Worm (Caenorhabditis elegans) whole organism, L1 larva: ENCODE measurements around the gene ZC132.3.

Source experiments
- ceh-82 ChIP-seq, 3 experiments: fragments of 150-350 bp in 1 of 3; sonication (generic microtip) in 2 of 3; optimal IDR thresholded peaks; 2 replicates each; lab custom pipeline; 2014 to 2017; ENCODE audit warnings: missing biosample characterization in 3 of 3, missing genetic modification characterization in 3 of 3
- elt-2 ChIP-seq: sonication (generic microtip); optimal IDR thresholded peaks from 2 replicates; lab custom pipeline; 2016; ENCODE audit warnings: missing genetic modification characterization, mild to moderate bottlenecking, inconsistent platforms, missing compliant biosample characterization, missing genetic modification reagents
- elt-3 ChIP-seq, 6 experiments: fragments of 150-350 bp in 1 of 6; sonication (generic microtip); optimal IDR thresholded peaks; 2 replicates each; lab custom pipeline; 2017 to 2018; ENCODE audit warnings: missing biosample characterization in 6 of 6, missing genetic modification characterization in 6 of 6, inconsistent platforms in 1 of 6
- lin-15B ChIP-seq: fragments of 150-350 bp; sonication (generic microtip); optimal IDR thresholded peaks from 3 replicates; lab custom pipeline; 2014; ENCODE audit warnings: missing biosample characterization, missing genetic modification characterization
- nhr-11 ChIP-seq: fragments of 150-350 bp; optimal IDR thresholded peaks from 2 replicates; lab custom pipeline; 2014; ENCODE audit warnings: missing biosample characterization, missing genetic modification characterization
- nhr-84 ChIP-seq: sonication (generic microtip); optimal IDR thresholded peaks from 2 replicates; lab custom pipeline; 2017; ENCODE audit warnings: missing biosample characterization, missing genetic modification characterization
- skn-1 ChIP-seq: fragments of 150-350 bp; optimal IDR thresholded peaks from 2 replicates; lab custom pipeline; 2014; ENCODE audit warnings: missing biosample characterization, missing genetic modification characterization
- sptf-1 ChIP-seq: fragments of 150-350 bp; optimal IDR thresholded peaks from 2 replicates; lab custom pipeline; 2014; ENCODE audit warnings: missing biosample characterization, missing genetic modification characterization

DNA sequence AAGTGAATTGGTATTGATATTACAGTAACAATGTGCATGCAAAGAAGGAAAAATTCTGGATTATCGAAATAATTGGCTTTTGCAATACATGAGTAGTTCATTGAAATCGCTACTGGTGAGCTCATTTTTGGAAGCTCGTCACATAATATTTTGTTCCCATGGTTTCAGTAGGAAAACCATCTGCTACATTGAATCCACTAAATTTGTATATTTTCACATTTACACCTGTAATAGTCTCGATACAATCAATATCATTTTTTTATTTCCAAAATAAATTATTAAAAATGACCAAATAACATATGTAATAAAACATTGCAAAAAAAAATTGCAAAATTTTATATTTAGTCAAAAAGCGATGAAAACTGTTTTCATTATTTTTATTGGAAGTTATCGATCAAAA, 15.4 kb upstream of the ZC132.3 start, which contains the start of gene srh-192:
- no peak for TF ChIP-seq ceh-82 (tag; optimal IDR thresholded peaks at IDR 0.05; lab: Kevin White, UChicago)
- no peak for TF ChIP-seq sptf-1
- no peak for TF ChIP-seq lin-15B (tag; lab: Kevin White, UChicago)
- no peak for TF ChIP-seq nhr-11 (tag; lab: Kevin White, UChicago)
- no peak for TF ChIP-seq elt-2 (tag; lab: Kevin White, UChicago)
- TF ChIP-seq skn-1 (tag; lab: Kevin White, UChicago), result no peak
- no peak for TF ChIP-seq nhr-84 (tag; lab: Kevin White, UChicago)
- no peak for TF ChIP-seq elt-3 (tag; optimal IDR thresholded peaks at IDR 0.05; lab: Kevin White, UChicago)
